Fruit fly (Drosophila melanogaster): Measurements from ENCODE around the gene MED15.

Gene MED15

dm6 chr2L:510534-511014 is 37.8 kb downstream of the MED15 start (continued):
- TF ChIP-seq lola (GFP tag; optimal IDR thresholded peaks at IDR 0.05): no peak
- TF ChIP-seq jim (GFP tag; optimal IDR thresholded peaks at IDR 0.05): peak; percentile 73
- TF ChIP-seq brk (GFP tag; optimal IDR thresholded peaks at IDR 0.05): peak; percentile 35
- peak; percentile 17 for TF ChIP-seq Mio (GFP tag; optimal IDR thresholded peaks at IDR 0.05)
- TF ChIP-seq Vsx2 (GFP tag; optimal IDR thresholded peaks at IDR 0.05; ENCODE audit: partially characterized antibody): peak; percentile 46
- TF ChIP-seq tai (GFP tag; optimal IDR thresholded peaks at IDR 0.05): no peak
- TF ChIP-seq N (GFP tag; optimal IDR thresholded peaks at IDR 0.05): no peak
- peak; percentile 82 for TF ChIP-seq psq (GFP tag; optimal IDR thresholded peaks at IDR 0.05)
- peak; percentile 77 for TF ChIP-seq sage (GFP tag; optimal IDR thresholded peaks at IDR 0.05)
- TF ChIP-seq Myc (optimal IDR thresholded peaks at IDR 0.05): no peak
- no peak for TF ChIP-seq CrebA (GFP tag; optimal IDR thresholded peaks at IDR 0.05; ENCODE audit: borderline replicate concordance)
- peak; percentile 19 to 72 for TF ChIP-seq dl (GFP tag; optimal IDR thresholded peaks at IDR 0.05; ENCODE audit: insufficient read depth in 1 of 2, partially characterized antibody in 2 of 2)
- TF ChIP-seq Hr78 (GFP tag; optimal IDR thresholded peaks at IDR 0.05): no peak
- peak; percentile 50 for TF ChIP-seq Dif (GFP tag; optimal IDR thresholded peaks at IDR 0.05; ENCODE audit: partially characterized antibody)

DNA sequence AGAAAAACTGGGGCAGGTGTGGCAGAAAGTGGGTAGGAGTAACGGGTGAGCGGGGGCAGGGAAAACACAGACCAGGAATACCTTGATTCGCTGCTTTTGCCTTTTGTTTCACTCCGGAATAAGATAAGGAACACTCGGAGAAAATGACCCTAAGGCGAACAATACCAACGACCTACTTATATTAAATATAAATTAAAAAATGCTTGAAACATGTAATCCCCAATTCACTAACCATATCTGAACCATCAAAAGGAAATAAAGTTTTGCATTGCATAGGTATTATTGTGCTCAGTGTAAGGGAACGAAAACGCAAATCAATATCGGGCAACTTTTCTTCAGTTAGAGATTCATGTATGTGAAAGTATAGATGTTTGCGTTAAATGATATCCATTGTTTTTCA is 39.2 kb downstream of the MED15 start:
- no peak for TF ChIP-seq GATAd (GFP tag; optimal IDR thresholded peaks at IDR 0.05)
- TF ChIP-seq usp (GFP tag; optimal IDR thresholded peaks at IDR 0.05): no peak
- TF ChIP-seq dmrt93B (GFP tag; optimal IDR thresholded peaks at IDR 0.05): no peak
- peak; percentile 20 for TF ChIP-seq Jra (GFP tag; optimal IDR thresholded peaks at IDR 0.05)
- no peak for TF ChIP-seq Hr83 (GFP tag; optimal IDR thresholded peaks at IDR 0.05; ENCODE audit: poor library complexity, severe bottlenecking)
- no peak for TF ChIP-seq Dif (GFP tag; optimal IDR thresholded peaks at IDR 0.05; ENCODE audit: partially characterized antibody)
- TF ChIP-seq foxo (GFP tag; optimal IDR thresholded peaks at IDR 0.05): peak in 1 of 2 experiments; percentile 81
- peak; percentile 70 for TF ChIP-seq psq (GFP tag; optimal IDR thresholded peaks at IDR 0.05)
- TF ChIP-seq Mio (GFP tag; optimal IDR thresholded peaks at IDR 0.05): no peak
- no peak for TF ChIP-seq Rel (GFP tag; optimal IDR thresholded peaks at IDR 0.05)
- TF ChIP-seq Rel (tag; optimal IDR thresholded peaks at IDR 0.05): no peak
- TF ChIP-seq jim (GFP tag; optimal IDR thresholded peaks at IDR 0.05): no peak
- peak; percentile 73 for TF ChIP-seq ey (GFP tag; optimal IDR thresholded peaks at IDR 0.05)
- peak; percentile 16 for TF ChIP-seq HLH106 (tag; optimal IDR thresholded peaks at IDR 0.05)
- TF ChIP-seq brk (GFP tag; optimal IDR thresholded peaks at IDR 0.05): peak; percentile 65
- peak; percentile 16 for TF ChIP-seq dsf (GFP tag; optimal IDR thresholded peaks at IDR 0.05; ENCODE audit: borderline replicate concordance)
- TF ChIP-seq tai (GFP tag; optimal IDR thresholded peaks at IDR 0.05): no peak
- no peak for TF ChIP-seq N (GFP tag; optimal IDR thresholded peaks at IDR 0.05)
- TF ChIP-seq br (GFP tag; optimal IDR thresholded peaks at IDR 0.05): peak; percentile 74
- peak; percentile 87 for TF ChIP-seq h (GFP tag; optimal IDR thresholded peaks at IDR 0.05)
- TF ChIP-seq woc (GFP tag; optimal IDR thresholded peaks at IDR 0.05): peak; percentile 24
- TF ChIP-seq sage (GFP tag; optimal IDR thresholded peaks at IDR 0.05): peak; percentile 65
- TF ChIP-seq sv (GFP tag; optimal IDR thresholded peaks at IDR 0.05): peak; percentile 56
- TF ChIP-seq OdsH (GFP tag; optimal IDR thresholded peaks at IDR 0.05): peak; percentile 76
- no peak for TF ChIP-seq CrebA (GFP tag; optimal IDR thresholded peaks at IDR 0.05; ENCODE audit: borderline replicate concordance)
- TF ChIP-seq lola (GFP tag; optimal IDR thresholded peaks at IDR 0.05): no peak
- no peak for TF ChIP-seq Hr78 (GFP tag; optimal IDR thresholded peaks at IDR 0.05)
- TF ChIP-seq Myc (optimal IDR thresholded peaks at IDR 0.05): no peak
- TF ChIP-seq CG9705 (GFP tag; optimal IDR thresholded peaks at IDR 0.05): no peak
- TF ChIP-seq fru (GFP tag; optimal IDR thresholded peaks at IDR 0.05): peak; percentile 66
- TF ChIP-seq dl (GFP tag; optimal IDR thresholded peaks at IDR 0.05; ENCODE audit: insufficient read depth in 1 of 2, partially characterized antibody in 2 of 2): no peak
- TF ChIP-seq Hnf4 (GFP tag; optimal IDR thresholded peaks at IDR 0.05): peak; percentile 77
- TF ChIP-seq Vsx2 (GFP tag; optimal IDR thresholded peaks at IDR 0.05; ENCODE audit: partially characterized antibody): no peak
- TF ChIP-seq Dfd (GFP tag; optimal IDR thresholded peaks at IDR 0.05): no peak
- TF ChIP-seq CG32264 (GFP tag; optimal IDR thresholded peaks at IDR 0.05): peak; percentile 47
- TF ChIP-seq Abd-B (GFP tag; optimal IDR thresholded peaks at IDR 0.05): no peak
- TF ChIP-seq pan (optimal IDR thresholded peaks at IDR 0.05): no peak
- peak; percentile 63 for TF ChIP-seq Sp1 (GFP tag; optimal IDR thresholded peaks at IDR 0.05)
- peak; percentile 76 for TF ChIP-seq rgr (GFP tag; optimal IDR thresholded peaks at IDR 0.05)
